Worm (Caenorhabditis elegans) whole organism, midembryonic: ENCODE results near the gene srj-39.

Experiments used
- T22C8.4 ChIP-seq: fragments of 200-800 bp; sonication (Bioruptor generic); IDR thresholded peaks from 2 replicates; pipeline ENCODE4 v1.3.6; 2022; ENCODE audit warnings: missing genetic modification characterization, missing compliant biosample characterization
- cog-1 ChIP-seq: sonication (generic microtip); optimal IDR thresholded peaks from 2 replicates; lab custom pipeline; 2016; ENCODE audit warnings: missing genetic modification characterization, missing compliant biosample characterization
- flt-1 ChIP-seq: fragments of 200-800 bp; sonication (Bioruptor generic); IDR thresholded peaks from 2 replicates; pipeline ENCODE4 v1.3.6; 2022; ENCODE audit warnings: missing genetic modification characterization, missing compliant biosample characterization
- klf-2 ChIP-seq: fragments of 200-800 bp; sonication (Bioruptor generic); conservative IDR thresholded peaks from 2 replicates; pipeline ENCODE4 v1.3.6; 2022; ENCODE audit warnings: missing genetic modification reagents, missing genetic modification characterization, missing compliant biosample characterization
- med-1 ChIP-seq: sonication (generic microtip); optimal IDR thresholded peaks from 2 replicates; lab custom pipeline; 2017; ENCODE audit warnings: missing genetic modification characterization, mild to moderate bottlenecking, missing compliant biosample characterization, antibody characterized with exemption, missing genetic modification reagents; ENCODE audit not compliant: insufficient read depth
- ref-1 ChIP-seq: fragments of 200-800 bp; sonication (Bioruptor generic); conservative IDR thresholded peaks from 2 replicates; pipeline ENCODE4 v1.3.6; 2022; ENCODE audit warnings: missing genetic modification reagents, missing genetic modification characterization, missing compliant biosample characterization
- tab-1 ChIP-seq: fragments of 200-800 bp; sonication (Bioruptor generic); IDR thresholded peaks from 2 replicates; pipeline ENCODE4 v1.3.6; 2022; ENCODE audit warnings: missing genetic modification characterization, missing compliant biosample characterization
- ztf-23 ChIP-seq: fragments of 200-800 bp; sonication (Bioruptor generic); IDR thresholded peaks from 2 replicates; pipeline ENCODE4 v1.3.6; 2022; ENCODE audit warnings: missing genetic modification reagents, missing genetic modification characterization, missing compliant biosample characterization
- ztf-29 ChIP-seq: fragments of 200-800 bp; sonication (Bioruptor generic); IDR thresholded peaks from 2 replicates; pipeline ENCODE4 v1.3.6; 2022; ENCODE audit warnings: missing genetic modification reagents, missing genetic modification characterization, missing compliant biosample characterization

Gene srj-39

ce11 chrV:4104298-4104697 is at the start of gene srj-39:
Gene srj-39, plus strand, starts transcription at chrV:4104598.
- TF ChIP-seq tab-1 (GFP tag; lab: Robert Waterston, UW), result no peak
- TF ChIP-seq med-1 (GFP tag; lab: Kevin White, UChicago), result no peak
- TF ChIP-seq klf-2 (GFP tag; lab: Robert Waterston, UW), result no peak
- TF ChIP-seq T22C8.4 (GFP tag; lab: Robert Waterston, UW), result no peak
- TF ChIP-seq ztf-23, result no peak
- no peak for TF ChIP-seq flt-1 (GFP tag; lab: Robert Waterston, UW)
- TF ChIP-seq cog-1 (tag; lab: Kevin White, UChicago), result no peak
- TF ChIP-seq ztf-29, result no peak
- TF ChIP-seq ref-1 (GFP tag; lab: Robert Waterston, UW), result no peak

- no peak for TF ChIP-seq tab-1 (GFP tag; lab: Robert Waterston, UW)
- no peak for TF ChIP-seq ztf-29
- TF ChIP-seq ref-1 (GFP tag; lab: Robert Waterston, UW), result no peak
- no peak for TF ChIP-seq med-1 (GFP tag; lab: Kevin White, UChicago)
- TF ChIP-seq ztf-23, result no peak
- TF ChIP-seq cog-1 (tag; lab: Kevin White, UChicago), result no peak
- TF ChIP-seq T22C8.4 (GFP tag; lab: Robert Waterston, UW), result no peak
- no peak for TF ChIP-seq flt-1 (GFP tag; lab: Robert Waterston, UW)
- no peak for TF ChIP-seq klf-2 (GFP tag; lab: Robert Waterston, UW)
Observed at ce11 chrV:4055025-4055424, 49.4 kb upstream of the srj-39 start, which contains the start of gene djr-1.2. Gene djr-1.2, minus strand, starts transcription at chrV:4055125.

- no peak for TF ChIP-seq ztf-23
- no peak for TF ChIP-seq klf-2 (GFP tag; lab: Robert Waterston, UW)
- TF ChIP-seq T22C8.4 (GFP tag; lab: Robert Waterston, UW), result no peak
- TF ChIP-seq flt-1 (GFP tag; lab: Robert Waterston, UW), result no peak
- no peak for TF ChIP-seq tab-1 (GFP tag; lab: Robert Waterston, UW)
- no peak for TF ChIP-seq ztf-29
- TF ChIP-seq med-1 (GFP tag; lab: Kevin White, UChicago), result no peak
- TF ChIP-seq cog-1 (tag; lab: Kevin White, UChicago), result no peak
- TF ChIP-seq ref-1 (GFP tag; lab: Robert Waterston, UW), result no peak
Observed at ce11 chrV:4056203-4056602, 48.2 kb upstream of the srj-39 start.

- TF ChIP-seq flt-1 (GFP tag; lab: Robert Waterston, UW), result 0 out of 2 replicates have a peak, but pooled peaks have one; percentile 38
Observed at ce11 chrV:4063559-4064164, 40.7 kb upstream of the srj-39 start.

- TF ChIP-seq ztf-23 (no peak), med-1 (GFP tag; lab: Kevin White, UChicago) (no peak), ref-1 (GFP tag; lab: Robert Waterston, UW) (no peak), tab-1 (GFP tag; lab: Robert Waterston, UW) (no peak), cog-1 (tag; lab: Kevin White, UChicago) (no peak), T22C8.4 (GFP tag; lab: Robert Waterston, UW) (no peak), klf-2 (GFP tag; lab: Robert Waterston, UW) (no peak), ztf-29 (no peak)
Observed at ce11 chrV:4073455-4073854, 30.9 kb upstream of the srj-39 start, which contains the start of gene otpl-2. Gene otpl-2, plus strand, starts transcription at chrV:4073755.

- TF ChIP-seq med-1 (GFP tag; lab: Kevin White, UChicago), result no peak
- no peak for TF ChIP-seq tab-1 (GFP tag; lab: Robert Waterston, UW)
- no peak for TF ChIP-seq ztf-29
Observed at ce11 chrV:4080546-4080945, 23.9 kb upstream of the srj-39 start.

- no peak for TF ChIP-seq tab-1 (GFP tag; lab: Robert Waterston, UW)
- no peak for TF ChIP-seq klf-2 (GFP tag; lab: Robert Waterston, UW)
- no peak for TF ChIP-seq flt-1 (GFP tag; lab: Robert Waterston, UW)
- no peak for TF ChIP-seq T22C8.4 (GFP tag; lab: Robert Waterston, UW)
- TF ChIP-seq ref-1 (GFP tag; lab: Robert Waterston, UW), result no peak
- no peak for TF ChIP-seq cog-1 (tag; lab: Kevin White, UChicago)
- no peak for TF ChIP-seq ztf-29
- no peak for TF ChIP-seq ztf-23
- no peak for TF ChIP-seq med-1 (GFP tag; lab: Kevin White, UChicago)
Observed at ce11 chrV:4081283-4081682, 23.1 kb upstream of the srj-39 start, which contains the start of gene srh-211. Gene srh-211, minus strand, starts transcription at chrV:4081383.

ce11 chrV:4082952-4083351 is 21.4 kb upstream of the srj-39 start, which contains the start of gene F38H12.5:
Gene F38H12.5, minus strand, starts transcription at chrV:4083052.
- TF ChIP-seq flt-1 (GFP tag; lab: Robert Waterston, UW) (no peak), ztf-23 (no peak), ref-1 (GFP tag; lab: Robert Waterston, UW) (no peak), cog-1 (tag; lab: Kevin White, UChicago) (no peak), tab-1 (GFP tag; lab: Robert Waterston, UW) (no peak), klf-2 (GFP tag; lab: Robert Waterston, UW) (no peak)

- TF ChIP-seq T22C8.4 (GFP tag; lab: Robert Waterston, UW) (no peak), ztf-29 (no peak), ref-1 (GFP tag; lab: Robert Waterston, UW) (no peak), med-1 (GFP tag; lab: Kevin White, UChicago) (no peak), klf-2 (GFP tag; lab: Robert Waterston, UW) (no peak), ztf-23 (no peak), flt-1 (GFP tag; lab: Robert Waterston, UW) (no peak), cog-1 (tag; lab: Kevin White, UChicago) (no peak), tab-1 (GFP tag; lab: Robert Waterston, UW) (no peak)
Observed at ce11 chrV:4094740-4095139, 9.7 kb upstream of the srj-39 start, which contains the start of gene nhr-181. Gene nhr-181, plus strand, starts transcription at chrV:4095040.
